Fruit fly (Drosophila melanogaster) whole organism, embryonic: Measurements from ENCODE around the gene CG11970.

Experiments used
- Asciz ChIP-seq: fragments of 200-800 bp; sonication (Bioruptor generic); optimal IDR thresholded peaks from 2 replicates; lab custom pipeline; 2017; ENCODE audit warnings: missing biosample characterization, mild to moderate bottlenecking, missing genetic modification characterization, missing genetic modification reagents
- Atf-2 ChIP-seq: fragments of 200-800 bp; sonication (Bioruptor generic); optimal IDR thresholded peaks from 2 replicates; lab custom pipeline; 2016; ENCODE audit warnings: missing biosample characterization, missing genetic modification characterization
- B-H2 ChIP-seq: fragments of 200-800 bp; sonication (Bioruptor generic); optimal IDR thresholded peaks from 2 replicates; lab custom pipeline; 2018; ENCODE audit warnings: missing biosample characterization, mild to moderate bottlenecking, missing genetic modification characterization
- CG10366 ChIP-seq: fragments of 200-800 bp; sonication (Bioruptor generic); IDR thresholded peaks from 2 replicates; pipeline ENCODE4 v1.3.6; 2022; ENCODE audit warnings: missing biosample characterization, missing genetic modification characterization
- CG10543 ChIP-seq: fragments of 200-800 bp; sonication (Bioruptor generic); optimal IDR thresholded peaks from 3 replicates; lab custom pipeline; 2017; ENCODE audit warnings: missing biosample characterization, mild to moderate bottlenecking, missing genetic modification characterization, moderate library complexity
- CG11504 ChIP-seq: fragments of 200-800 bp; sonication (Bioruptor generic); optimal IDR thresholded peaks from 3 replicates; lab custom pipeline; 2019; ENCODE audit warnings: missing biosample characterization, mild to moderate bottlenecking, missing genetic modification characterization, moderate library complexity
- CG12219 ChIP-seq: fragments of 200-800 bp; sonication (Bioruptor generic); optimal IDR thresholded peaks from 3 replicates; lab custom pipeline; 2018; ENCODE audit warnings: missing biosample characterization, mild to moderate bottlenecking, missing genetic modification characterization
- CG17802 ChIP-seq: fragments of 200-800 bp; sonication (Bioruptor generic); optimal IDR thresholded peaks from 2 replicates; lab custom pipeline; 2018; ENCODE audit warnings: missing biosample characterization, mild to moderate bottlenecking, missing genetic modification characterization, moderate library complexity
- CG18262 ChIP-seq: fragments of 200-800 bp; optimal IDR thresholded peaks from 3 replicates; lab custom pipeline; 2019; ENCODE audit warnings: missing biosample characterization, mild to moderate bottlenecking, missing genetic modification characterization, moderate library complexity
- CG2116 ChIP-seq: fragments of 200-800 bp; sonication (Bioruptor generic); optimal IDR thresholded peaks from 3 replicates; lab custom pipeline; 2018; ENCODE audit warnings: missing biosample characterization, mild to moderate bottlenecking, missing genetic modification characterization
- CG30403 ChIP-seq: fragments of 200-800 bp; sonication (Bioruptor generic); optimal IDR thresholded peaks from 3 replicates; lab custom pipeline; 2016; ENCODE audit warnings: missing biosample characterization, missing genetic modification characterization
- CG31365 ChIP-seq: fragments of 200-800 bp; sonication (Bioruptor generic); optimal IDR thresholded peaks from 2 replicates; lab custom pipeline; 2018; ENCODE audit warnings: missing biosample characterization, mild to moderate bottlenecking, missing genetic modification characterization
- CG32532 ChIP-seq: fragments of 200-800 bp; sonication (Bioruptor generic); IDR thresholded peaks from 2 replicates; pipeline ENCODE4 v1.3.6; 2022; ENCODE audit warnings: missing biosample characterization, missing genetic modification characterization
- CG4404 ChIP-seq: fragments of 200-800 bp; sonication (Bioruptor generic); IDR thresholded peaks from 2 replicates; pipeline ENCODE4 v1.3.6; 2022; ENCODE audit warnings: missing biosample characterization, missing genetic modification characterization
- CG4617 ChIP-seq: fragments of 200-800 bp; sonication (Bioruptor generic); optimal IDR thresholded peaks from 3 replicates; lab custom pipeline; 2016; ENCODE audit warnings: missing biosample characterization, missing genetic modification characterization, borderline replicate concordance
- CG4854 ChIP-seq: fragments of 200-800 bp; sonication (Bioruptor generic); optimal IDR thresholded peaks from 2 replicates; lab custom pipeline; 2016; ENCODE audit warnings: missing biosample characterization, missing genetic modification characterization, inconsistent platforms
- CG5180 ChIP-seq: fragments of 200-800 bp; sonication (Bioruptor generic); optimal IDR thresholded peaks from 3 replicates; lab custom pipeline; 2017; ENCODE audit warnings: missing biosample characterization, missing genetic modification characterization, mild to moderate bottlenecking, moderate library complexity, missing genetic modification reagents
- CG7271 ChIP-seq: fragments of 200-800 bp; sonication (Bioruptor generic); optimal IDR thresholded peaks from 2 replicates; lab custom pipeline; 2018; ENCODE audit warnings: missing biosample characterization, mild to moderate bottlenecking, missing genetic modification characterization, moderate library complexity
- CG8924 ChIP-seq: fragments of 200-800 bp; optimal IDR thresholded peaks from 3 replicates; lab custom pipeline; 2019; ENCODE audit warnings: missing biosample characterization, mild to moderate bottlenecking, missing genetic modification characterization, moderate library complexity
- CG9609 ChIP-seq: fragments of 200-800 bp; sonication (Bioruptor generic); optimal IDR thresholded peaks from 3 replicates; lab custom pipeline; 2016; ENCODE audit warnings: missing biosample characterization, missing genetic modification characterization
- CG9876 ChIP-seq: fragments of 200-800 bp; sonication (Bioruptor generic); optimal IDR thresholded peaks from 2 replicates; lab custom pipeline; 2016; ENCODE audit warnings: missing biosample characterization, missing genetic modification characterization
- CTCF ChIP-seq: fragments of 200-800 bp; sonication (Bioruptor generic); optimal IDR thresholded peaks from 2 replicates; lab custom pipeline; 2017; ENCODE audit warnings: missing biosample characterization, mild to moderate bottlenecking, missing genetic modification characterization, moderate library complexity
- Dek ChIP-seq: fragments of 200-800 bp; sonication (Bioruptor generic); optimal IDR thresholded peaks from 3 replicates; lab custom pipeline; 2019; ENCODE audit warnings: missing biosample characterization, mild to moderate bottlenecking, missing genetic modification characterization, moderate library complexity
- Dref ChIP-seq: fragments of 200-800 bp; sonication (Bioruptor generic); IDR thresholded peaks from 2 replicates; pipeline ENCODE4 v1.3.6; 2022; ENCODE audit warnings: missing biosample characterization, missing genetic modification characterization
- E2f1 ChIP-seq: fragments of 200-800 bp; sonication (Bioruptor generic); IDR thresholded peaks from 2 replicates; pipeline ENCODE4 v1.3.6; 2022; ENCODE audit warnings: missing biosample characterization, missing genetic modification characterization
- Fer1 ChIP-seq: fragments of 200-800 bp; sonication (Bioruptor generic); optimal IDR thresholded peaks from 2 replicates; lab custom pipeline; 2017; ENCODE audit warnings: missing biosample characterization, mild to moderate bottlenecking, missing genetic modification characterization
- Fer2 ChIP-seq: fragments of 200-800 bp; sonication (Bioruptor generic); optimal IDR thresholded peaks from 2 replicates; lab custom pipeline; 2018; ENCODE audit warnings: missing biosample characterization, mild to moderate bottlenecking, missing genetic modification characterization, moderate library complexity
- Fer3 ChIP-seq: fragments of 200-800 bp; sonication (Bioruptor generic); optimal IDR thresholded peaks from 2 replicates; lab custom pipeline; 2018; ENCODE audit warnings: missing biosample characterization, mild to moderate bottlenecking, missing genetic modification characterization, moderate library complexity
- Kr ChIP-seq: fragments of 200-800 bp; sonication (Bioruptor generic); optimal IDR thresholded peaks from 2 replicates; lab custom pipeline; 2017; ENCODE audit warnings: missing biosample characterization, mild to moderate bottlenecking, missing genetic modification characterization
- Mrtf ChIP-seq: fragments of 200-800 bp; sonication (Bioruptor generic); IDR thresholded peaks from 3 replicates; pipeline ENCODE4 v1.3.6; 2022; ENCODE audit warnings: missing biosample characterization, missing genetic modification characterization
- Nf-YA ChIP-seq: fragments of 200-800 bp; sonication (Bioruptor generic); IDR thresholded peaks from 2 replicates; pipeline ENCODE4 v1.3.6; 2022; ENCODE audit warnings: missing biosample characterization, missing genetic modification characterization
- Oaz ChIP-seq: fragments of 200-800 bp; sonication (Bioruptor generic); IDR thresholded peaks from 2 replicates; pipeline ENCODE4 v1.3.6; 2022; ENCODE audit warnings: missing biosample characterization, missing genetic modification characterization
- Optix ChIP-seq: fragments of 200-800 bp; sonication (Bioruptor generic); IDR thresholded peaks from 3 replicates; pipeline ENCODE4 v1.3.6; 2022; ENCODE audit warnings: missing biosample characterization, missing genetic modification characterization
- Side ChIP-seq: fragments of 200-800 bp; sonication (Bioruptor generic); optimal IDR thresholded peaks from 2 replicates; lab custom pipeline; 2016; ENCODE audit warnings: missing biosample characterization, missing genetic modification characterization
- Sry-β ChIP-seq: fragments of 200-800 bp; sonication (Bioruptor generic); optimal IDR thresholded peaks from 2 replicates; lab custom pipeline; 2018; ENCODE audit warnings: missing biosample characterization, mild to moderate bottlenecking, missing genetic modification characterization, moderate library complexity
- Trl ChIP-seq, 3 experiments: fragments of >200 bp in 2 of 3; fragments of 200-800 bp in 1 of 3; sonication (Bioruptor generic) in 1 of 3; optimal IDR thresholded peaks; 2 replicates in 1 of 3; 3 replicates in 2 of 3; lab custom pipeline; 2016 to 2017; ENCODE audit warnings: missing biosample characterization in 1 of 3, missing genetic modification characterization in 1 of 3
- Vsx1 ChIP-seq: fragments of 200-800 bp; sonication (Bioruptor generic); optimal IDR thresholded peaks from 2 replicates; lab custom pipeline; 2017; ENCODE audit warnings: missing biosample characterization, mild to moderate bottlenecking, missing genetic modification characterization, missing genetic modification reagents
- ac ChIP-seq: fragments of 200-800 bp; sonication (Bioruptor generic); optimal IDR thresholded peaks from 3 replicates; lab custom pipeline; 2017; ENCODE audit warnings: missing biosample characterization, mild to moderate bottlenecking, missing genetic modification characterization
- btn ChIP-seq: fragments of 200-800 bp; sonication (Bioruptor generic); optimal IDR thresholded peaks from 2 replicates; lab custom pipeline; 2016; ENCODE audit warnings: missing biosample characterization, missing genetic modification characterization
- cato ChIP-seq: fragments of 200-800 bp; sonication (Bioruptor generic); optimal IDR thresholded peaks from 2 replicates; lab custom pipeline; 2016; ENCODE audit warnings: missing biosample characterization, missing genetic modification characterization, borderline replicate concordance
- caup ChIP-seq: fragments of 200-800 bp; sonication (Bioruptor generic); optimal IDR thresholded peaks from 3 replicates; lab custom pipeline; 2017; ENCODE audit warnings: missing biosample characterization, mild to moderate bottlenecking, missing genetic modification characterization, moderate library complexity; ENCODE audit not compliant: severe bottlenecking
- fd96Cb ChIP-seq: fragments of 200-800 bp; sonication (Bioruptor generic); optimal IDR thresholded peaks from 2 replicates; lab custom pipeline; 2018; ENCODE audit warnings: missing biosample characterization, mild to moderate bottlenecking, missing genetic modification characterization, moderate library complexity
- mam ChIP-seq: fragments of 200-800 bp; sonication (Bioruptor generic); optimal IDR thresholded peaks from 3 replicates; lab custom pipeline; 2016; ENCODE audit warnings: missing biosample characterization, missing genetic modification characterization
- mirr ChIP-seq: fragments of 200-800 bp; sonication (Bioruptor generic); optimal IDR thresholded peaks from 3 replicates; lab custom pipeline; 2018; ENCODE audit warnings: missing biosample characterization, mild to moderate bottlenecking, missing genetic modification characterization
- pros ChIP-seq: fragments of 200-800 bp; sonication (Bioruptor generic); optimal IDR thresholded peaks from 3 replicates; lab custom pipeline; 2019; ENCODE audit warnings: missing biosample characterization, mild to moderate bottlenecking, missing genetic modification characterization, moderate library complexity
- slbo ChIP-seq: fragments of 200-800 bp; sonication (Bioruptor generic); IDR thresholded peaks from 2 replicates; pipeline ENCODE4 v1.3.6; 2022; ENCODE audit warnings: missing biosample characterization, missing genetic modification characterization
- wek ChIP-seq: fragments of 200-800 bp; sonication (Bioruptor generic); optimal IDR thresholded peaks from 3 replicates; lab custom pipeline; 2018; ENCODE audit warnings: missing biosample characterization, mild to moderate bottlenecking, missing genetic modification characterization, moderate library complexity
- zen2 ChIP-seq: fragments of 200-800 bp; sonication (Bioruptor generic); IDR thresholded peaks from 3 replicates; pipeline ENCODE4 v1.3.6; 2022; ENCODE audit warnings: missing biosample characterization, missing genetic modification characterization; ENCODE audit not compliant: partially characterized antibody

Gene CG11970

DNA sequence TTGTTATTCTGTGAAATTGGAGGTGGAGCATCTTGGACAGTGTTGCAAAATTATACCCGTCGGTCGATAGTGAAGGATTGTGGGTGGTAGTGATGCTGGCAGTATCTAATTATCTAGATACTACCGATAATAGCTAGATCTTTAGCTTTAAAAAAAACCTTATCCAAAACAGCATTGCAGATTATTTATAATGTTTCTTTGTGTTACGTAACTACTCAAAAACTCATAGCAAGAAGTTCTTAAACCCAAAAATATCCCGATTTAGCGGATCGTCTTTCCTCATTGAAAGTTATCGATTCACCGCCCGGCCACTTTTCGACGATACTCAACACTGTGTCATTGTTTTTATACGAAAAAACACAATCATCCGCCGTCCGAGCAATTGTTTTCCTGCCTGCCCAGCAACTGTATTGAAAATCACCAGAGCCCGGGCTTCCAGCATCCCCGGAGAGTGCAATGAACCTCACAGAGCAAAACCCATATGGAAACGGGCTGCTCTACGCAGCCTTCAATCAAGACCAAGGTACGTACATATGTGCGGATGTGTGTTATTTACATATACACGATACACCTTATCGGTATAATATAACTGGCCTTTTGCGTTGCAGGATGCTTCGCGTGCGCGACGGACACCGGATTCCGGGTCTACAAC lies 8.5 kb downstream of the CG11970 start, which contains the start of gene CG11975 (continued):
- TF ChIP-seq CG12219 (GFP tag; lab: Kevin White, UChicago) = no peak
- no peak for TF ChIP-seq B-H2 (GFP tag; lab: Kevin White, UChicago)
- peak; percentile 90 for TF ChIP-seq mam (GFP tag; lab: Kevin White, UChicago)
- peak; percentile 20 for TF ChIP-seq CG17802 (tag; lab: Kevin White, UChicago)
- TF ChIP-seq Atf-2 (GFP tag; lab: Kevin White, UChicago) = peak; percentile 70
- TF ChIP-seq E2f1 (GFP tag; lab: Robert Waterston, UW) = 0 out of 2 replicates have a peak, but pooled peaks have one; percentile 39
- no peak for TF ChIP-seq CG11504 (tag; lab: Kevin White, UChicago)
- TF ChIP-seq wek = no peak
- peak; percentile 54 for TF ChIP-seq Fer2 (tag; lab: Kevin White, UChicago)
- TF ChIP-seq zen2 = 0 out of 3 replicates have a peak, but pooled peaks have one; percentile 26
- peak; percentile 44; the same call in 1 of the 2 replicates for TF ChIP-seq CG4404 (GFP tag; lab: Robert Waterston, UW)
- TF ChIP-seq CG4854 (GFP tag; lab: Kevin White, UChicago) = peak; percentile 71
- TF ChIP-seq caup = peak; percentile 80
- peak; percentile 40; the same call in 1 of the 3 replicates for TF ChIP-seq Optix (GFP tag; lab: Robert Waterston, UW)
- peak; percentile 61 for TF ChIP-seq btn (GFP tag; lab: Kevin White, UChicago)
- TF ChIP-seq slbo = peak; percentile 79
- peak; percentile 59 for TF ChIP-seq mirr (GFP tag; lab: Kevin White, UChicago)
- TF ChIP-seq CG10366 (GFP tag; lab: Robert Waterston, UW) = no peak; the same call in 1 of the 2 replicates
- no peak for TF ChIP-seq CG31365
- TF ChIP-seq Asciz (GFP tag; lab: Kevin White, UChicago) = no peak
- TF ChIP-seq Dek = peak; percentile 57
- TF ChIP-seq Fer3 = no peak
- peak; percentile 55 for TF ChIP-seq cato (GFP tag; lab: Kevin White, UChicago)
- peak; percentile 83 for TF ChIP-seq Side (GFP tag; lab: Kevin White, UChicago)
- TF ChIP-seq CG8924 (tag; lab: Kevin White, UChicago) = peak; percentile 74
- TF ChIP-seq CG7271 = no peak
- 0 out of 2 replicates have a peak, but pooled peaks have one; percentile 27 for TF ChIP-seq Nf-YA (GFP tag; lab: Robert Waterston, UW)
- peak; percentile 75 for TF ChIP-seq CG9876 (GFP tag; lab: Kevin White, UChicago)
- 0 out of 3 replicates have a peak, but pooled peaks have one; percentile 6 for TF ChIP-seq Mrtf (GFP tag; lab: Robert Waterston, UW)
- no peak for TF ChIP-seq CG5180 (GFP tag; lab: Kevin White, UChicago)
- TF ChIP-seq Kr (GFP tag; lab: Kevin White, UChicago) = no peak
- TF ChIP-seq Sry-β (GFP tag; lab: Kevin White, UChicago) = peak; percentile 98
- no peak for TF ChIP-seq Oaz (GFP tag; lab: Robert Waterston, UW)
- TF ChIP-seq CG9609 = peak; percentile 79
- no peak for TF ChIP-seq Vsx1 (GFP tag; lab: Kevin White, UChicago)
- peak; percentile 47 for TF ChIP-seq CG10543 (GFP tag; lab: Kevin White, UChicago)
- peak; percentile 91 for TF ChIP-seq CG30403
- TF ChIP-seq CG4617 = peak; percentile 92
- peak; percentile 70 for TF ChIP-seq CG18262 (tag; lab: Kevin White, UChicago)
- TF ChIP-seq CTCF (GFP tag; lab: Kevin White, UChicago) = no peak
- TF ChIP-seq ac (GFP tag; lab: Kevin White, UChicago) = no peak
- peak; percentile 53 for TF ChIP-seq fd96Cb (tag; lab: Kevin White, UChicago)
- TF ChIP-seq CG2116 (GFP tag; lab: Kevin White, UChicago) = peak; percentile 89
- TF ChIP-seq pros (GFP tag; lab: Kevin White, UChicago) = peak; percentile 47
- peak; percentile 73 for TF ChIP-seq CG32532 (GFP tag; lab: Robert Waterston, UW)
- TF ChIP-seq Dref = peak; percentile 67
- TF ChIP-seq Fer1 (GFP tag; lab: Kevin White, UChicago) = peak; percentile 64
- no peak for TF ChIP-seq Trl (optimal IDR thresholded peaks at IDR 0.05; lab: Kevin White, UChicago)
- peak; percentile 92 for TF ChIP-seq Trl (GFP tag; optimal IDR thresholded peaks at IDR 0.05; lab: Kevin White, UChicago)
